Fruit fly (Drosophila melanogaster): ENCODE data around the gene CG14829.

CG14829 gene

DNA sequence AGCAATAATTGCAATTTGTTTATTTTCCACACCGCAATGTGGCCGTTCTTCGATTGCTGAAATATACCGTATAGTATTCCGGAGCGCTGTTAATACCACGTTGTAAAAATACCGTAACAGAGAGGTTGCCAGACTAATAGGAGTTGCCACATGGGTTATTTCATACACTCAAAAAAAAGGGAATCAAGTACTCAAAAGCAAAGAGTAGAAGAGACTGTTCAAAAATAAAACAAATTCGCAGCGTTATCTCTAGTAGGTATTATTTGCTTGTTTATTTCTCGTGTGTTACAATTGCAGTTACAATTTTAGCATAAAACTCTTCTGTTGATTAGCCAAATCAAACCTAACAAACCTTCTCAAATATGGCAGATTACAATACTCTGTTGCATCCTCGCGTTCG, 12.5 kb upstream of the CG14829 start, which contains the start of gene MED4:
Gene MED4 (minus strand): TSS at position 59 of the 400 bp plus-strand sequence.
- TF ChIP-seq HmgD (GFP tag; optimal IDR thresholded peaks at IDR 0.05) (peak; percentile 94), CG11560 (tag; IDR thresholded peaks at IDR 0.05) (no peak), CG4424 (GFP tag; optimal IDR thresholded peaks at IDR 0.05) (peak; percentile 83), cwo (GFP tag; optimal IDR thresholded peaks at IDR 0.05) (peak; percentile 33), CoRest (tag; optimal IDR thresholded peaks at IDR 0.05) (peak; percentile 79), CHES-1-like (GFP tag; optimal IDR thresholded peaks at IDR 0.05) (peak; percentile 95), Six4 (GFP tag; optimal IDR thresholded peaks at IDR 0.05) (peak; percentile 73), ash1 (GFP tag; optimal IDR thresholded peaks at IDR 0.05) (no peak), CG13775 (GFP tag; optimal IDR thresholded peaks at IDR 0.05) (peak; percentile 55), CG18262 (tag; optimal IDR thresholded peaks at IDR 0.05) (peak; percentile 61), insv (GFP tag; optimal IDR thresholded peaks at IDR 0.05) (peak in 1 of 2 experiments; percentile 17), Poxn (GFP tag; IDR thresholded peaks at IDR 0.05) (no peak), Dll (GFP tag; IDR thresholded peaks at IDR 0.05; ENCODE audit: partially characterized antibody) (peak; percentile 19; the same call in 1 of the 4 replicates), Abd-B (GFP tag; optimal IDR thresholded peaks at IDR 0.05) (peak; percentile 56), lola (GFP tag; optimal IDR thresholded peaks at IDR 0.05) (peak in 1 of 3 experiments; percentile 60), CG3281 (GFP tag; optimal IDR thresholded peaks at IDR 0.05) (peak; percentile 73), CG2120 (GFP tag; optimal IDR thresholded peaks at IDR 0.05) (peak; percentile 92), ara (GFP tag; IDR thresholded peaks at IDR 0.05) (no peak), kni (GFP tag; optimal IDR thresholded peaks at IDR 0.05) (no peak), CG10274 (GFP tag; optimal IDR thresholded peaks at IDR 0.05) (peak; percentile 21), gem (tag; optimal IDR thresholded peaks at IDR 0.05) (peak; percentile 85), caup (GFP tag; optimal IDR thresholded peaks at IDR 0.05; ENCODE audit: severe bottlenecking) (peak; percentile 75), ewg (GFP tag; optimal IDR thresholded peaks at IDR 0.05) (peak; percentile 52), CG4404 (GFP tag; IDR thresholded peaks at IDR 0.05) (0 out of 2 replicates have a peak, but pooled peaks have one; percentile 10), CG14014 (GFP tag; IDR thresholded peaks at IDR 0.05) (peak; percentile 82), kay (GFP tag; optimal IDR thresholded peaks at IDR 0.05) (peak; percentile 66), YL-1 (GFP tag; optimal IDR thresholded peaks at IDR 0.05) (peak; percentile 68), CG12769 (tag; optimal IDR thresholded peaks at IDR 0.05) (peak; percentile 85), Scr (GFP tag; IDR thresholded peaks at IDR 0.05; ENCODE audit: partially characterized antibody) (no peak), klu (GFP tag; IDR thresholded peaks at IDR 0.05) (peak; percentile 54; the same call in 1 of the 2 replicates), Hmr (GFP tag; optimal IDR thresholded peaks at IDR 0.05) (peak; percentile 88), chinmo (GFP tag; IDR thresholded peaks at IDR 0.05; ENCODE audit: partially characterized antibody) (0 out of 4 replicates have a peak, but pooled peaks have one; percentile 27), sna (GFP tag; IDR thresholded peaks at IDR 0.05; ENCODE audit: partially characterized antibody) (no peak), C15 (GFP tag; IDR thresholded peaks at IDR 0.05) (peak; percentile 41; the same call in 1 of the 3 replicates), Rx (GFP tag; IDR thresholded peaks at IDR 0.05) (peak; percentile 62), Myb (GFP tag; optimal IDR thresholded peaks at IDR 0.05) (peak; percentile 75), sug (tag; optimal IDR thresholded peaks at IDR 0.05) (peak; percentile 51), CG10654 (GFP tag; optimal IDR thresholded peaks at IDR 0.05) (peak; percentile 77), ranshi (GFP tag; IDR thresholded peaks at IDR 0.05) (peak; percentile 75), CG6175 (GFP tag; IDR thresholded peaks at IDR 0.05) (peak; percentile 58; the same call in 2 of the 3 replicates), Gug (GFP tag; IDR thresholded peaks at IDR 0.05) (peak; percentile 64; the same call in 3 of the 4 replicates), CG10267 (tag; optimal IDR thresholded peaks at IDR 0.05) (peak; percentile 66), ham (GFP tag; IDR thresholded peaks at IDR 0.05) (peak; percentile 25; the same call in 1 of the 2 replicates), dmrt11E (tag; optimal IDR thresholded peaks at IDR 0.05) (peak; percentile 43), p53 (GFP tag; optimal IDR thresholded peaks at IDR 0.05) (peak; percentile 75), CG17361 (GFP tag; IDR thresholded peaks at IDR 0.05) (peak; percentile 66), Fer1 (GFP tag; optimal IDR thresholded peaks at IDR 0.05) (peak; percentile 86), Xbp1 (GFP tag; optimal IDR thresholded peaks at IDR 0.05) (peak; percentile 89), pros (GFP tag; optimal IDR thresholded peaks at IDR 0.05) (no peak)
